Fruit fly (Drosophila melanogaster): ENCODE measurements around the gene CG16782.

CG16782 gene

dm6 chrX:3482119-3483014 lies 22.3 kb upstream of the CG16782 start, which contains the start of the genes CG10804 and CG10802 (continued):
- no peak for TF ChIP-seq CG6765 (GFP tag; optimal IDR thresholded peaks at IDR 0.05)
- TF ChIP-seq wek (GFP tag; optimal IDR thresholded peaks at IDR 0.05): no peak
- no peak for TF ChIP-seq CG17912 (GFP tag; optimal IDR thresholded peaks at IDR 0.05)
- peak; percentile 85 for TF ChIP-seq Sry-δ (GFP tag; optimal IDR thresholded peaks at IDR 0.05)
- TF ChIP-seq CG8359 (GFP tag; optimal IDR thresholded peaks at IDR 0.05; ENCODE audit: borderline replicate concordance): no peak
- TF ChIP-seq ftz-f1 (GFP tag; optimal IDR thresholded peaks at IDR 0.05): no peak
- peak; percentile 88 for TF ChIP-seq CG9215 (GFP tag; IDR thresholded peaks at IDR 0.05)
- TF ChIP-seq ems (GFP tag; optimal IDR thresholded peaks at IDR 0.05): peak; percentile 83
- TF ChIP-seq CG7357 (GFP tag; IDR thresholded peaks at IDR 0.05): peak; percentile 60; the same call in 1 of the 3 replicates
- TF ChIP-seq CG14050 (GFP tag; IDR thresholded peaks at IDR 0.05): peak; percentile 58; the same call in 2 of the 3 replicates
- peak; percentile 37 for TF ChIP-seq gt (GFP tag; IDR thresholded peaks at IDR 0.05)
- peak; percentile 90 for TF ChIP-seq lilli (GFP tag; optimal IDR thresholded peaks at IDR 0.05)
- TF ChIP-seq twi (tag; optimal IDR thresholded peaks at IDR 0.05): peak; percentile 38
- peak; percentile 87 for TF ChIP-seq CG7372 (GFP tag; IDR thresholded peaks at IDR 0.05)
- TF ChIP-seq CG7963 (GFP tag; IDR thresholded peaks at IDR 0.05; ENCODE audit: partially characterized antibody): 0 out of 3 replicates have a peak, but pooled peaks have one; percentile 38
- no peak for TF ChIP-seq Hr78 (GFP tag; optimal IDR thresholded peaks at IDR 0.05)
- peak; percentile 21 for TF ChIP-seq CG3065 (GFP tag; optimal IDR thresholded peaks at IDR 0.05)
- TF ChIP-seq stwl (tag; optimal IDR thresholded peaks at IDR 0.05): peak; percentile 77
- TF ChIP-seq Max (GFP tag; optimal IDR thresholded peaks at IDR 0.05): peak; percentile 64
- TF ChIP-seq HLHmδ (GFP tag; optimal IDR thresholded peaks at IDR 0.05): no peak
- TF ChIP-seq CG11247 (GFP tag; IDR thresholded peaks at IDR 0.05): peak; percentile 77
- peak; percentile 82 for TF ChIP-seq klu (GFP tag; IDR thresholded peaks at IDR 0.05)
- peak; percentile 24; the same call in 1 of the 3 replicates for TF ChIP-seq Opbp (GFP tag; IDR thresholded peaks at IDR 0.05; ENCODE audit: partially characterized antibody)
- TF ChIP-seq Chrac-16 (GFP tag; optimal IDR thresholded peaks at IDR 0.05): peak; percentile 84
- TF ChIP-seq CG16815 (GFP tag; optimal IDR thresholded peaks at IDR 0.05): peak; percentile 52
- peak; percentile 59 for TF ChIP-seq CG8388 (GFP tag; optimal IDR thresholded peaks at IDR 0.05)
- TF ChIP-seq CG17359 (tag; optimal IDR thresholded peaks at IDR 0.05): peak; percentile 53
- 0 out of 2 replicates have a peak, but pooled peaks have one; percentile 42 for TF ChIP-seq Lim3 (GFP tag; IDR thresholded peaks at IDR 0.05)
- TF ChIP-seq crc (GFP tag; optimal IDR thresholded peaks at IDR 0.05): peak; percentile 26
- peak; percentile 78 for TF ChIP-seq ssp (GFP tag; IDR thresholded peaks at IDR 0.05)
- TF ChIP-seq CG12236 (GFP tag; optimal IDR thresholded peaks at IDR 0.05): peak; percentile 61
- no peak for TF ChIP-seq CG6254 (GFP tag; optimal IDR thresholded peaks at IDR 0.05)
- peak; percentile 85 for TF ChIP-seq CG14441 (GFP tag; IDR thresholded peaks at IDR 0.05)
- peak; percentile 63 for TF ChIP-seq CG10959 (GFP tag; IDR thresholded peaks at IDR 0.05)
- TF ChIP-seq CG8290 (GFP tag; optimal IDR thresholded peaks at IDR 0.05): peak; percentile 81
- TF ChIP-seq CG8290 (tag; optimal IDR thresholded peaks at IDR 0.05): no peak
- TF ChIP-seq tll (GFP tag; optimal IDR thresholded peaks at IDR 0.05): peak in 1 of 2 experiments; percentile 42
- peak; percentile 64 for TF ChIP-seq CG1024 (GFP tag; IDR thresholded peaks at IDR 0.05)
- peak; percentile 69 for TF ChIP-seq tio (GFP tag; optimal IDR thresholded peaks at IDR 0.05)
- no peak for TF ChIP-seq Dfd (GFP tag; optimal IDR thresholded peaks at IDR 0.05)
- TF ChIP-seq Awh (GFP tag; IDR thresholded peaks at IDR 0.05): no peak; the same call in 1 of the 2 replicates
- TF ChIP-seq gce (GFP tag; IDR thresholded peaks at IDR 0.05): peak; percentile 54; the same call in 1 of the 3 replicates
- TF ChIP-seq Nf-YB (GFP tag; optimal IDR thresholded peaks at IDR 0.05): no peak
- TF ChIP-seq CG10209 (GFP tag; optimal IDR thresholded peaks at IDR 0.05): peak; percentile 57
- peak; percentile 74 for TF ChIP-seq Sox102F (GFP tag; optimal IDR thresholded peaks at IDR 0.05)
- TF ChIP-seq CG2678 (tag; optimal IDR thresholded peaks at IDR 0.05): no peak
- TF ChIP-seq inv (GFP tag; IDR thresholded peaks at IDR 0.05; ENCODE audit: partially characterized antibody): peak; percentile 67
- peak; percentile 16 for TF ChIP-seq CG2202 (tag; optimal IDR thresholded peaks at IDR 0.05)
